Fruit fly (Drosophila melanogaster) whole organism, embryonic: ENCODE results near the gene mRpL14.
A peak's percentile ranks its signal among the peaks of the same experiment; 100 is the strongest.

ENCODE experiments used
- ATbp ChIP-seq: fragments of 200-800 bp; sonication (Bioruptor generic); optimal IDR thresholded peaks from 2 replicates; lab custom pipeline; 2017; ENCODE audit warnings: missing biosample characterization, mild to moderate bottlenecking, missing genetic modification characterization, missing genetic modification reagents
- BtbVII ChIP-seq: fragments of 200-800 bp; sonication (Bioruptor generic); optimal IDR thresholded peaks from 3 replicates; lab custom pipeline; 2017; ENCODE audit warnings: missing biosample characterization, mild to moderate bottlenecking, missing genetic modification characterization
- CG1024 ChIP-seq: fragments of 200-800 bp; sonication (Bioruptor generic); IDR thresholded peaks from 2 replicates; pipeline ENCODE4 v1.3.6; 2022; ENCODE audit warnings: missing biosample characterization, missing genetic modification characterization
- CG10267 ChIP-seq: fragments of 200-800 bp; sonication (Bioruptor generic); optimal IDR thresholded peaks from 2 replicates; lab custom pipeline; 2018; ENCODE audit warnings: missing biosample characterization, mild to moderate bottlenecking, missing genetic modification characterization, moderate library complexity
- CG10959 ChIP-seq: fragments of 200-800 bp; sonication (Bioruptor generic); IDR thresholded peaks from 2 replicates; pipeline ENCODE4 v1.3.6; 2022; ENCODE audit warnings: missing biosample characterization, missing genetic modification characterization
- CG11093 ChIP-seq: fragments of 200-800 bp; sonication (Bioruptor generic); IDR thresholded peaks from 3 replicates; pipeline ENCODE4 v1.3.6; 2022; ENCODE audit warnings: missing biosample characterization, missing genetic modification characterization
- CG1233 ChIP-seq: fragments of 200-800 bp; sonication (Bioruptor generic); optimal IDR thresholded peaks from 4 replicates; lab custom pipeline; 2018; ENCODE audit warnings: missing biosample characterization, mild to moderate bottlenecking, missing genetic modification characterization
- CG15269 ChIP-seq: fragments of 200-800 bp; sonication (Bioruptor generic); optimal IDR thresholded peaks from 2 replicates; lab custom pipeline; 2018; ENCODE audit warnings: missing biosample characterization, mild to moderate bottlenecking, missing genetic modification characterization, moderate library complexity
- CG1602 ChIP-seq: fragments of 200-800 bp; sonication (Bioruptor generic); optimal IDR thresholded peaks from 3 replicates; lab custom pipeline; 2016; ENCODE audit warnings: missing biosample characterization, missing genetic modification characterization
- CG17186 ChIP-seq: fragments of 200-800 bp; sonication (Bioruptor generic); optimal IDR thresholded peaks from 3 replicates; lab custom pipeline; 2017; ENCODE audit warnings: missing biosample characterization, missing genetic modification reagents, missing genetic modification characterization
- CG18011 ChIP-seq: fragments of 200-800 bp; sonication (Bioruptor generic); optimal IDR thresholded peaks from 2 replicates; lab custom pipeline; 2017; ENCODE audit warnings: missing biosample characterization, missing genetic modification characterization, mild to moderate bottlenecking, moderate library complexity, missing genotype
- CG18599 ChIP-seq: fragments of 200-800 bp; sonication (Bioruptor generic); optimal IDR thresholded peaks from 3 replicates; lab custom pipeline; 2017; ENCODE audit warnings: missing biosample characterization, missing genetic modification characterization, mild to moderate bottlenecking, moderate library complexity, missing genetic modification reagents
- CG3995 ChIP-seq: fragments of 200-800 bp; sonication (Bioruptor generic); optimal IDR thresholded peaks from 3 replicates; lab custom pipeline; 2016; ENCODE audit warnings: missing biosample characterization, missing genetic modification characterization
- CG42726 ChIP-seq: fragments of 200-800 bp; sonication (Bioruptor generic); IDR thresholded peaks from 2 replicates; pipeline ENCODE4 v1.3.6; 2022; ENCODE audit warnings: missing biosample characterization, missing genetic modification characterization; ENCODE audit not compliant: partially characterized antibody
- CG8944 ChIP-seq: fragments of 200-800 bp; sonication (Bioruptor generic); optimal IDR thresholded peaks from 3 replicates; lab custom pipeline; 2016; ENCODE audit warnings: missing biosample characterization, missing genetic modification characterization
- CG9797 ChIP-seq: fragments of 200-800 bp; sonication (Bioruptor generic); optimal IDR thresholded peaks from 3 replicates; lab custom pipeline; 2018; ENCODE audit warnings: missing biosample characterization, mild to moderate bottlenecking, missing genetic modification characterization
- Camta ChIP-seq: fragments of 200-800 bp; sonication (Bioruptor generic); optimal IDR thresholded peaks from 2 replicates; lab custom pipeline; 2016; ENCODE audit warnings: missing biosample characterization, missing genetic modification characterization
- Dp ChIP-seq: fragments of 200-800 bp; sonication (Bioruptor generic); optimal IDR thresholded peaks from 2 replicates; lab custom pipeline; 2018; ENCODE audit warnings: missing biosample characterization, mild to moderate bottlenecking, missing genetic modification characterization, moderate library complexity
- Gsc ChIP-seq: fragments of 200-800 bp; sonication (Bioruptor generic); IDR thresholded peaks from 2 replicates; pipeline ENCODE4 v1.3.6; 2022; ENCODE audit warnings: missing biosample characterization, missing genetic modification characterization
- Gug ChIP-seq: fragments of 200-800 bp; sonication (Bioruptor generic); IDR thresholded peaks from 4 replicates; pipeline ENCODE4 v1.3.6; 2022; ENCODE audit warnings: missing biosample characterization, missing genetic modification characterization
- Mrtf ChIP-seq: fragments of 200-800 bp; sonication (Bioruptor generic); IDR thresholded peaks from 3 replicates; pipeline ENCODE4 v1.3.6; 2022; ENCODE audit warnings: missing biosample characterization, missing genetic modification characterization
- Side ChIP-seq: fragments of 200-800 bp; sonication (Bioruptor generic); optimal IDR thresholded peaks from 2 replicates; lab custom pipeline; 2016; ENCODE audit warnings: missing biosample characterization, missing genetic modification characterization
- Stat92E ChIP-seq, 3 experiments: fragments of >200 bp in 2 of 3; fragments of 200-800 bp in 1 of 3; sonication (Bioruptor generic) in 1 of 3; optimal IDR thresholded peaks; 2 replicates each; lab custom pipeline; 2017 to 2019; ENCODE audit warnings: missing biosample characterization in 3 of 3, missing genetic modification characterization in 3 of 3, mild to moderate bottlenecking in 1 of 3, moderate library complexity in 1 of 3
- Xrp1 ChIP-seq: fragments of 200-800 bp; sonication (Bioruptor generic); IDR thresholded peaks from 2 replicates; pipeline ENCODE4 v1.3.6; 2022; ENCODE audit warnings: missing biosample characterization, missing genetic modification characterization
- ab ChIP-seq: fragments of 200-800 bp; sonication (Bioruptor generic); optimal IDR thresholded peaks from 2 replicates; lab custom pipeline; 2016; ENCODE audit warnings: missing biosample characterization, missing genetic modification characterization
- bcd ChIP-seq: fragments of 200-800 bp; sonication (Bioruptor generic); optimal IDR thresholded peaks from 2 replicates; lab custom pipeline; 2017; ENCODE audit warnings: missing biosample characterization, mild to moderate bottlenecking, missing genetic modification characterization
- bowl ChIP-seq: fragments of 200-800 bp; sonication (Bioruptor generic); IDR thresholded peaks from 2 replicates; pipeline ENCODE4 v1.3.6; 2022; ENCODE audit warnings: missing biosample characterization, missing genetic modification characterization
- caup ChIP-seq: fragments of 200-800 bp; sonication (Bioruptor generic); optimal IDR thresholded peaks from 3 replicates; lab custom pipeline; 2017; ENCODE audit warnings: missing biosample characterization, mild to moderate bottlenecking, missing genetic modification characterization, moderate library complexity; ENCODE audit not compliant: severe bottlenecking
- cg ChIP-seq: fragments of 200-800 bp; sonication (Bioruptor generic); optimal IDR thresholded peaks from 3 replicates; lab custom pipeline; 2019; ENCODE audit warnings: missing biosample characterization, mild to moderate bottlenecking, missing genetic modification characterization, moderate library complexity
- chm ChIP-seq: fragments of 200-800 bp; sonication (Bioruptor generic); IDR thresholded peaks from 2 replicates; pipeline ENCODE4 v1.3.6; 2022; ENCODE audit warnings: missing biosample characterization, missing genetic modification characterization
- da ChIP-seq: fragments of 200-800 bp; sonication (Bioruptor generic); optimal IDR thresholded peaks from 2 replicates; lab custom pipeline; 2016; ENCODE audit warnings: missing biosample characterization, missing genetic modification characterization
- fd64A ChIP-seq: fragments of 200-800 bp; sonication (Bioruptor generic); optimal IDR thresholded peaks from 3 replicates; lab custom pipeline; 2018; ENCODE audit warnings: missing biosample characterization, mild to moderate bottlenecking, missing genetic modification characterization
- hkb ChIP-seq, 2 experiments: fragments of 200-800 bp in 1 of 2; fragments of >200 bp in 1 of 2; sonication (Bioruptor generic) in 1 of 2; IDR thresholded peaks in 1 of 2; optimal IDR thresholded peaks in 1 of 2; 2 replicates each; pipeline versions ENCODE4 v1.3.6 to Lab custom; 2017 to 2022; ENCODE audit warnings: missing biosample characterization in 1 of 2, missing genetic modification characterization in 1 of 2
- ind ChIP-seq: fragments of 200-800 bp; sonication (Bioruptor generic); optimal IDR thresholded peaks from 3 replicates; lab custom pipeline; 2016; ENCODE audit warnings: missing biosample characterization, missing genetic modification characterization
- inv ChIP-seq: fragments of 200-800 bp; sonication (Bioruptor generic); IDR thresholded peaks from 2 replicates; pipeline ENCODE4 v1.3.6; 2022; ENCODE audit warnings: missing biosample characterization, missing genetic modification characterization; ENCODE audit not compliant: partially characterized antibody
- jigr1 ChIP-seq: fragments of 200-800 bp; sonication (Bioruptor generic); IDR thresholded peaks from 3 replicates; pipeline ENCODE4 v1.3.6; 2022; ENCODE audit warnings: missing biosample characterization, missing genetic modification characterization
- knrl ChIP-seq: fragments of 200-800 bp; sonication (Bioruptor generic); IDR thresholded peaks from 3 replicates; pipeline ENCODE4 v1.3.6; 2022; ENCODE audit warnings: missing biosample characterization, missing genetic modification characterization; ENCODE audit not compliant: partially characterized antibody
- pita ChIP-seq: fragments of 200-800 bp; sonication (Bioruptor generic); optimal IDR thresholded peaks from 2 replicates; lab custom pipeline; 2017; ENCODE audit warnings: missing biosample characterization, mild to moderate bottlenecking, missing genetic modification characterization
- psq ChIP-seq: fragments of 200-800 bp; sonication (Bioruptor generic); optimal IDR thresholded peaks from 2 replicates; lab custom pipeline; 2017; ENCODE audit warnings: missing biosample characterization, missing genetic modification characterization
- row ChIP-seq: fragments of 200-800 bp; sonication (Bioruptor generic); IDR thresholded peaks from 3 replicates; pipeline ENCODE4 v1.3.6; 2022; ENCODE audit warnings: missing biosample characterization, missing genetic modification characterization
- toy ChIP-seq: fragments of 200-800 bp; sonication (Bioruptor generic); IDR thresholded peaks from 2 replicates; pipeline ENCODE4 v1.3.6; 2022; ENCODE audit warnings: missing biosample characterization, missing genetic modification characterization
- unc-4 ChIP-seq: fragments of 200-800 bp; sonication (Bioruptor generic); IDR thresholded peaks from 2 replicates; pipeline ENCODE4 v1.3.6; 2022; ENCODE audit warnings: missing biosample characterization, missing genetic modification characterization; ENCODE audit not compliant: partially characterized antibody
- vfl ChIP-seq: fragments of 200-800 bp; sonication (Bioruptor generic); optimal IDR thresholded peaks from 2 replicates; lab custom pipeline; 2016; ENCODE audit warnings: missing biosample characterization, missing genetic modification characterization
- vnd ChIP-seq: fragments of 200-800 bp; sonication (Bioruptor generic); IDR thresholded peaks from 3 replicates; pipeline ENCODE4 v1.3.6; 2022; ENCODE audit warnings: missing biosample characterization, missing genetic modification characterization; ENCODE audit not compliant: partially characterized antibody
- wor ChIP-seq: fragments of 200-800 bp; sonication (Bioruptor generic); IDR thresholded peaks from 2 replicates; pipeline ENCODE4 v1.3.6; 2022; ENCODE audit warnings: missing biosample characterization, missing genetic modification characterization
- yki ChIP-seq: fragments of >200 bp; optimal IDR thresholded peaks from 3 replicates; lab custom pipeline; 2018

Gene mRpL14

DNA sequence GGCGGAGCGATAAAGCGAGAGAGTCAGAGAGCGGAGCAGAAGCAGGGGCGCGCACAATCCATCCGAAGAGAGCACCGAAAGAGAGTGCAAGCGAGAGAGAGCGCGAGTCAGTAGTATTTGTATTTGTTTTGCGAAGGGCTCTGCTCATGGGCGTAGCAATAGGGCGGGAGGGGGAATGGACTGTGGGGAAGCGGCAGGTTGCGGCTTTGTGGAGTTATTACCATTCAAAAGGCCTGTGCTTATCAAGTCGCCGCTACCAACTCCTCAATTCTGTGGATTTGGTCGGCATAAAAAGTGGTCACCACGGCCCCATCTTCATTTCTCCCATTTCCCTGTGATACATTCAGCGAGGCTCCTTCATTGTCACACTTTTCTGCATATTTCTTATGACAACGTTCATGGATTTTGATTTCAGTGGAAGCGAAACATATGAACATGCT is 43.4 kb downstream of the mRpL14 start (continued):
- TF ChIP-seq bowl (no peak), yki (peak; percentile 94)

dm6 chrX:2300293-2301068 is 44.0 kb downstream of the mRpL14 start:
- TF ChIP-seq caup (GFP tag; lab: Kevin White, UChicago) (peak; percentile 94), Xrp1 (GFP tag; lab: Robert Waterston, UW) (peak; percentile 96), CG42726 (0 out of 2 replicates have a peak, but pooled peaks have one; percentile 25), cg (GFP tag; lab: Kevin White, UChicago) (peak; percentile 73), CG1233 (GFP tag; lab: Kevin White, UChicago) (peak; percentile 92), CG15269 (tag; lab: Kevin White, UChicago) (peak; percentile 97), wor (GFP tag; lab: Robert Waterston, UW) (peak; percentile 96), Camta (GFP tag; lab: Kevin White, UChicago) (peak; percentile 83), pita (GFP tag; lab: Kevin White, UChicago) (no peak), CG17186 (GFP tag; lab: Kevin White, UChicago) (peak; percentile 86), jigr1 (GFP tag; lab: Robert Waterston, UW) (peak; percentile 94), Gug (GFP tag; lab: Robert Waterston, UW) (peak; percentile 98), ind (GFP tag; lab: Kevin White, UChicago) (peak; percentile 87), ATbp (GFP tag; lab: Kevin White, UChicago) (peak; percentile 98), Mrtf (peak; percentile 96), Side (peak; percentile 85), CG10267 (tag; lab: Kevin White, UChicago) (peak; percentile 84), Gsc (peak; percentile 94), Dp (peak; percentile 30), yki (no peak), CG8944 (GFP tag; lab: Kevin White, UChicago) (peak; percentile 91), psq (GFP tag; lab: Kevin White, UChicago) (peak; percentile 79), da (GFP tag; lab: Kevin White, UChicago) (peak; percentile 90), toy (GFP tag; lab: Robert Waterston, UW) (peak; percentile 88), chm (GFP tag; lab: Robert Waterston, UW) (peak; percentile 98), hkb (optimal IDR thresholded peaks at IDR 0.05; lab: Kevin White, UChicago) (no peak), hkb (GFP tag; IDR thresholded peaks at IDR 0.05; lab: Robert Waterston, UW) (peak; percentile 98), ab (GFP tag; lab: Kevin White, UChicago) (peak; percentile 74), vnd (GFP tag; lab: Robert Waterston, UW) (no peak), inv (no peak), unc-4 (GFP tag; lab: Robert Waterston, UW) (no peak), CG10959 (GFP tag; lab: Robert Waterston, UW) (peak; percentile 90), row (GFP tag; lab: Robert Waterston, UW) (peak; percentile 94), fd64A (peak; percentile 94), CG9797 (GFP tag; lab: Kevin White, UChicago) (peak; percentile 33), bcd (GFP tag; lab: Kevin White, UChicago) (peak; percentile 95), CG11093 (GFP tag; lab: Robert Waterston, UW) (peak; percentile 96), CG18599 (GFP tag; lab: Kevin White, UChicago) (peak; percentile 94), BtbVII (GFP tag; lab: Kevin White, UChicago) (peak; percentile 91), Stat92E (GFP tag; optimal IDR thresholded peaks at IDR 0.05; lab: Kevin White, UChicago) (peak in 1 of 3 experiments; percentile 87), CG18011 (GFP tag; lab: Kevin White, UChicago) (peak; percentile 80), CG1602 (peak; percentile 90), vfl (GFP tag; lab: Kevin White, UChicago) (peak; percentile 88), CG3995 (GFP tag; lab: Kevin White, UChicago) (peak; percentile 26), knrl (GFP tag; lab: Robert Waterston, UW) (no peak), CG1024 (peak; percentile 93)
